Fruit fly (Drosophila melanogaster) whole organism, prepupa: Measurements from ENCODE around the gene Ctr1B.

ENCODE experiments used
- Blimp-1 ChIP-seq: fragments of 200-800 bp; sonication (Bioruptor generic); optimal IDR thresholded peaks from 3 replicates; lab custom pipeline; 2017; ENCODE audit warnings: missing biosample characterization, missing genetic modification characterization, mild to moderate bottlenecking, moderate library complexity, missing genetic modification reagents
- CG10669 ChIP-seq: fragments of 200-800 bp; sonication (Bioruptor generic); optimal IDR thresholded peaks from 3 replicates; lab custom pipeline; 2018; ENCODE audit warnings: missing biosample characterization, mild to moderate bottlenecking, missing genetic modification characterization, moderate library complexity
- CG11762 ChIP-seq: fragments of 200-800 bp; sonication (Bioruptor generic); optimal IDR thresholded peaks from 3 replicates; lab custom pipeline; 2016; ENCODE audit warnings: missing biosample characterization, missing genetic modification characterization; ENCODE audit not compliant: insufficient read depth
- CG15336 ChIP-seq: fragments of 200-800 bp; sonication (Bioruptor generic); IDR thresholded peaks from 2 replicates; pipeline ENCODE4 v1.3.6; 2022; ENCODE audit warnings: missing biosample characterization, missing genetic modification characterization
- CG31627 ChIP-seq: fragments of 200-800 bp; sonication (Bioruptor generic); optimal IDR thresholded peaks from 3 replicates; lab custom pipeline; 2016; ENCODE audit warnings: missing biosample characterization, missing genetic modification characterization
- CG32006 ChIP-seq: fragments of 200-800 bp; sonication (Bioruptor generic); optimal IDR thresholded peaks from 3 replicates; lab custom pipeline; 2017; ENCODE audit warnings: missing biosample characterization, mild to moderate bottlenecking, missing genetic modification characterization
- CG34406 ChIP-seq: fragments of 200-800 bp; sonication (Bioruptor generic); optimal IDR thresholded peaks from 3 replicates; lab custom pipeline; 2016; ENCODE audit warnings: missing biosample characterization, missing genetic modification characterization
- CG4318 ChIP-seq: fragments of 200-800 bp; sonication (Bioruptor generic); optimal IDR thresholded peaks from 3 replicates; lab custom pipeline; 2017; ENCODE audit warnings: missing biosample characterization, mild to moderate bottlenecking, missing genetic modification characterization
- CG6163 ChIP-seq: fragments of 200-800 bp; sonication (Bioruptor generic); IDR thresholded peaks from 3 replicates; pipeline ENCODE4 v1.3.6; 2022; ENCODE audit warnings: missing biosample characterization, missing genetic modification characterization
- CG6276 ChIP-seq: fragments of 200-800 bp; sonication (Bioruptor generic); optimal IDR thresholded peaks from 2 replicates; lab custom pipeline; 2017; ENCODE audit warnings: missing biosample characterization, mild to moderate bottlenecking, missing genetic modification characterization
- CG6808 ChIP-seq: fragments of 200-800 bp; sonication (Bioruptor generic); optimal IDR thresholded peaks from 3 replicates; lab custom pipeline; 2017; ENCODE audit warnings: missing biosample characterization, missing genetic modification characterization, mild to moderate bottlenecking, moderate library complexity, missing genetic modification reagents
- CG6854 ChIP-seq: fragments of 200-800 bp; sonication (Bioruptor generic); optimal IDR thresholded peaks from 2 replicates; lab custom pipeline; 2017; ENCODE audit warnings: missing biosample characterization, mild to moderate bottlenecking, missing genetic modification characterization
- CG7368 ChIP-seq: fragments of 200-800 bp; sonication (Bioruptor generic); optimal IDR thresholded peaks from 3 replicates; lab custom pipeline; 2016; ENCODE audit warnings: missing biosample characterization, missing genetic modification characterization
- CG8119 ChIP-seq: fragments of 200-800 bp; sonication (Bioruptor generic); IDR thresholded peaks from 3 replicates; pipeline ENCODE4 v1.3.6; 2022; ENCODE audit warnings: missing biosample characterization, missing genetic modification characterization
- CG8319 ChIP-seq: fragments of 200-800 bp; sonication (Bioruptor generic); optimal IDR thresholded peaks from 3 replicates; lab custom pipeline; 2016; ENCODE audit warnings: missing biosample characterization, missing genetic modification characterization
- CG9139 ChIP-seq: fragments of 200-800 bp; sonication (Bioruptor generic); optimal IDR thresholded peaks from 3 replicates; lab custom pipeline; 2017; ENCODE audit warnings: missing biosample characterization, mild to moderate bottlenecking, missing genetic modification characterization
- Eip75B ChIP-seq: fragments of 200-800 bp; sonication (Bioruptor generic); optimal IDR thresholded peaks from 3 replicates; lab custom pipeline; 2016; ENCODE audit warnings: missing biosample characterization, missing genetic modification characterization
- Eip78C ChIP-seq: fragments of 200-800 bp; sonication (Bioruptor generic); peaks from one replicate; lab custom pipeline; 2016; ENCODE audit warnings: missing biosample characterization, missing genetic modification characterization
- Ets21C ChIP-seq: fragments of 200-800 bp; sonication (Bioruptor generic); optimal IDR thresholded peaks from 3 replicates; lab custom pipeline; 2016; ENCODE audit warnings: missing biosample characterization, missing genetic modification characterization
- Ets96B ChIP-seq: fragments of 200-800 bp; optimal IDR thresholded peaks from 2 replicates; lab custom pipeline; 2019; ENCODE audit warnings: missing biosample characterization, mild to moderate bottlenecking, missing genetic modification characterization, moderate library complexity
- Gug ChIP-seq: fragments of 200-800 bp; sonication (Bioruptor generic); IDR thresholded peaks from 2 replicates; pipeline ENCODE4 v1.3.6; 2022; ENCODE audit warnings: missing biosample characterization, missing genetic modification characterization
- Hr38 ChIP-seq: sonication (Bioruptor generic); optimal IDR thresholded peaks from 2 replicates; lab custom pipeline; 2016; ENCODE audit warnings: missing biosample characterization, missing genetic modification characterization
- Hr39 ChIP-seq: fragments of 200-800 bp; sonication (Bioruptor generic); optimal IDR thresholded peaks from 2 replicates; lab custom pipeline; 2016; ENCODE audit warnings: missing biosample characterization, missing genetic modification characterization
- Hr4 ChIP-seq: fragments of 200-800 bp; sonication (Bioruptor generic); optimal IDR thresholded peaks from 3 replicates; lab custom pipeline; 2016; ENCODE audit warnings: missing biosample characterization, missing genetic modification characterization
- Lpt ChIP-seq: fragments of 200-800 bp; sonication (Bioruptor generic); optimal IDR thresholded peaks from 3 replicates; lab custom pipeline; 2016; ENCODE audit warnings: missing biosample characterization, missing genetic modification characterization
- OdsH ChIP-seq: fragments of 200-800 bp; sonication (Bioruptor generic); optimal IDR thresholded peaks from 3 replicates; lab custom pipeline; 2016; ENCODE audit warnings: missing biosample characterization, missing genetic modification characterization
- Smox ChIP-seq: fragments of 200-800 bp; sonication (Bioruptor generic); optimal IDR thresholded peaks from 3 replicates; lab custom pipeline; 2016; ENCODE audit warnings: missing biosample characterization, missing genetic modification characterization
- Sox102F ChIP-seq: fragments of 200-800 bp; sonication (Bioruptor generic); optimal IDR thresholded peaks from 2 replicates; lab custom pipeline; 2016; ENCODE audit warnings: missing biosample characterization, mild to moderate bottlenecking, missing genetic modification characterization
- Sox14 ChIP-seq: fragments of 200-800 bp; sonication (Bioruptor generic); optimal IDR thresholded peaks from 3 replicates; lab custom pipeline; 2016; ENCODE audit warnings: missing biosample characterization, missing genetic modification characterization
- Sox15 ChIP-seq: fragments of 200-800 bp; sonication (Bioruptor generic); optimal IDR thresholded peaks from 3 replicates; lab custom pipeline; 2016; ENCODE audit warnings: missing biosample characterization, missing genetic modification characterization
- achi ChIP-seq: fragments of 200-800 bp; sonication (Bioruptor generic); optimal IDR thresholded peaks from 3 replicates; lab custom pipeline; 2016; ENCODE audit warnings: missing biosample characterization, missing genetic modification characterization
- cyc ChIP-seq: fragments of 200-800 bp; sonication (Bioruptor generic); optimal IDR thresholded peaks from 3 replicates; lab custom pipeline; 2016; ENCODE audit warnings: missing biosample characterization, missing genetic modification characterization
- dac ChIP-seq: fragments of 200-800 bp; sonication (Bioruptor generic); optimal IDR thresholded peaks from 2 replicates; lab custom pipeline; 2017; ENCODE audit warnings: missing biosample characterization, mild to moderate bottlenecking, missing genetic modification characterization
- dsx ChIP-seq: fragments of 200-800 bp; optimal IDR thresholded peaks from 3 replicates; lab custom pipeline; 2019; ENCODE audit warnings: missing biosample characterization, mild to moderate bottlenecking, missing genetic modification characterization, moderate library complexity; ENCODE audit not compliant: poor library complexity, severe bottlenecking
- fd59A ChIP-seq: fragments of 200-800 bp; sonication (Bioruptor generic); optimal IDR thresholded peaks from 2 replicates; lab custom pipeline; 2017; ENCODE audit warnings: missing biosample characterization, mild to moderate bottlenecking, missing genetic modification characterization, missing genetic modification reagents
- fkh ChIP-seq: fragments of 200-800 bp; sonication (Bioruptor generic); optimal IDR thresholded peaks from 3 replicates; lab custom pipeline; 2017; ENCODE audit warnings: missing biosample characterization, mild to moderate bottlenecking, missing genetic modification characterization, moderate library complexity
- lz ChIP-seq: fragments of 200-800 bp; sonication (Bioruptor generic); optimal IDR thresholded peaks from 3 replicates; lab custom pipeline; 2016; ENCODE audit warnings: missing biosample characterization, missing genetic modification characterization
- pdm3 ChIP-seq: fragments of 200-800 bp; sonication (Bioruptor generic); optimal IDR thresholded peaks from 3 replicates; lab custom pipeline; 2016; ENCODE audit warnings: missing biosample characterization, missing genetic modification characterization
- salr ChIP-seq, 2 experiments: fragments of 200-800 bp; sonication (Bioruptor generic); optimal IDR thresholded peaks; 3 replicates each; lab custom pipeline; 2016 to 2018; ENCODE audit warnings: missing biosample characterization in 2 of 2, missing genetic modification characterization in 2 of 2, mild to moderate bottlenecking in 1 of 2
- svp ChIP-seq: fragments of 200-800 bp; sonication (Bioruptor generic); peaks from one replicate; lab custom pipeline; 2016; ENCODE audit warnings: missing biosample characterization, missing genetic modification characterization

Ctr1B gene

DNA sequence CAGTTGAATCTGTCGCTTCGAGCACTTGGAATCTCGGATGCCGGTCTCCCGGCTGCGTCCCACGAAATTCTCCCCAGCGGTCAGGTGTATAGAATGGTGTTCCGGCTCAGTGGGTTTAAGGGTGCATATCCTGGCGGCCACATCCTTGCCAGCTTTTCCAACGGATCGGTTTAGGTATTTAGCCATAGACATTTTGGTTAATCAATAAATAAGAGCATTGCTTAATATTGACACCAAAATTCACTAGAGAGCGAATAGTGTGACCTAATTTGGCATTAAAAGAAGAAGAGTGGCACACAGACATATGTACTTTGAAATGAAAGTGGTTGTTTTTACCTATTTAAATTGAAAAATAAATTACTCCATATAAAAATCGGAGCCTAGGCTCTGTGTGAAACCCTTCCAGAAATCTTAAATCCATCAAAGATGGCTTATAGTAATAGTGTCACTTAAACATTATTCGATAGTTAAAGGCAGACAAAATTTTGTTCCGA, 25.9 kb downstream of the Ctr1B start, which contains the start of the genes PNKP and COX7AL:
Gene PNKP, minus strand, starts transcription at position 266 of the 494 bp plus-strand sequence.
Gene COX7AL, plus strand, starts transcription at position 419 of the 494 bp plus-strand sequence.
- no peak for TF ChIP-seq Hr39 (GFP tag; lab: Kevin White, UChicago)
- peak; percentile 38 for TF ChIP-seq fkh (GFP tag; lab: Kevin White, UChicago)
- no peak for TF ChIP-seq dac (GFP tag; lab: Kevin White, UChicago)
- TF ChIP-seq, all 60 proteins: peak for 1

DNA sequence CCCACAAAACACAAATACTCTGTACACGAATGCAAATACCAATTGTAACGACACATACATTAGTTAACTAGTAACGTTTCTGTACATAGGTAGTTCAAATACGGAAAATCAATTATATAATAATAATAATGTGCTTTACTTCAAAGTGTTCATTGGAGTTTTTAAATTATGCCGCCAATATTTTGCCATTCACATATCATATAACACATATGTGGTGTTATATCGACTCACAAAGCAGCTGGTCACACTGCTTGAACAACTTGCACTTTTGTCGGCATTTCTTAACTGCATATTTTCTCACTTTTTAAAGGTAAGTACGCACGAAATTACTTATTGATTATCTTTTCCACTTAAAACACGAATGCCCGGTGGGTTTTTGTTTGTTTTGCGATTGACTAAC, 26.8 kb downstream of the Ctr1B start, which contains the start of gene DppIII:
Gene DppIII, plus strand, starts transcription at position 227 of the 400 bp plus-strand sequence.
- TF ChIP-seq Blimp-1 (GFP tag; lab: Kevin White, UChicago) (peak; percentile 82), dac (GFP tag; lab: Kevin White, UChicago) (no peak)

DNA sequence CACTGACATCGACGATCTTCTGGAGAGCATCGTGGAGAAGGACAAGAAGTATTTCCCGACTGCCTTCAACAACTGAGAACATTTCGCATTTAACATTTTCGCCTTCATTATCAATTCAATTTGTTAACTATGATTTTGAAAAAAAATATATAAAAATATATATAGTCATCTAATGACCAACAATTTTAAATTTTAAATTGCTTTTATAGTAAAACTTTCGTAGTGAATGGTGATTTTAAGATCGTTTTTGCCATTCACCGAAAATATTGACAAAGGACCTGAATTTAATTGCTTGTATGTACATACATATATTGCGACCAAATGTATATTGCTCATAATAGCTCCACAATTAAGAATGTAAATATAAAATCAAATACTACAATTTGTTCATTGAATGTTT, 29.9 kb downstream of the Ctr1B start, which contains the start of gene CG7352:
Gene CG7352, plus strand, starts transcription at position 301 of the 400 bp plus-strand sequence.
- TF ChIP-seq OdsH, result no peak
- no peak for TF ChIP-seq CG15336 (GFP tag; lab: Robert Waterston, UW)
- no peak for TF ChIP-seq CG34406 (GFP tag; lab: Kevin White, UChicago)
- no peak for TF ChIP-seq CG6808 (GFP tag; lab: Kevin White, UChicago)

DNA sequence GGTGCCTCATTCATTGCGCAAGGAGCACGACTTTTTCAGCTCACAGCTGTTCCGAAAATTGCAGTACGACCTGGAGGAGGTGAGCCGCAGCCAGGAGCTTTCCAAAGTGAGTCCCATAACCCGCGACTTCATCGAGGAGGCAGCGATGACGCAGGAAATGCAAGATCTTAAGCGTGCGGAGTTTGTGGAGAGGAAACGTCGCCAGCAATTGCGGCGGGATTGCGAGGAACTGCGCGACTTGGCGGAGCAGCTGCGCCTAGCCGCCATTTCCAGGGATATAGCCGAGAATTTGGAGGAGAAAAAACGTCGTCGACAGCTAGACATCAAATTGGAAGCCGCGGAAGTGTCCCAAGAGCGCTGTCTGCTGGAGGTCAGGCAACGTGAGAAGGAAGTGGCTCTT, 30.4 kb downstream of the Ctr1B start:
- no peak for TF ChIP-seq Ets96B
- TF ChIP-seq CG15336 (GFP tag; lab: Robert Waterston, UW), result no peak
- no peak for TF ChIP-seq Ets21C (GFP tag; lab: Kevin White, UChicago)
- no peak for TF ChIP-seq CG8119 (GFP tag; lab: Robert Waterston, UW)
- TF ChIP-seq CG7368 (GFP tag; lab: Kevin White, UChicago), result no peak
- TF ChIP-seq Sox15 (GFP tag; lab: Kevin White, UChicago), result no peak
- no peak for TF ChIP-seq salr (GFP tag; optimal IDR thresholded peaks at IDR 0.05; lab: Kevin White, UChicago)
- TF ChIP-seq svp, result no peak
- TF ChIP-seq Sox102F, result no peak
- no peak for TF ChIP-seq CG6854
- no peak for TF ChIP-seq Sox14

DNA sequence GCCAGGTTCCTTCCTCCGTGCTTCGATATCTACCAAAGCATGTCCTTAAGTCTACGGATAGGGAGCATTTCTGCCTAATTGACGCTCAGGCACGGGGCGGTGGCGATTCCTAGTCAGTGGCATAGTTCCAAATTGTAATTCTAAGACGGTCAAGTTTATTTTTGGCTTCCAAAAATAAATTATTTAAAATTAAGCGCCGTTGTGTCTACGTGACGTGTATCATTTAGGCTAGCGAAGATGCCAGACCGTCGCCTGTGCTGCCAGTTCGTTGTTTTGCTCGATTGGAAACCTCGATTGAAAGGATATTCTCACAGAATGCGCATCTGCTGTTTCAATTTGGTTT, 31.7 kb downstream of the Ctr1B start:
- TF ChIP-seq CG8319 (GFP tag; lab: Kevin White, UChicago) (peak; percentile 97), pdm3 (GFP tag; lab: Kevin White, UChicago) (no peak)

DNA sequence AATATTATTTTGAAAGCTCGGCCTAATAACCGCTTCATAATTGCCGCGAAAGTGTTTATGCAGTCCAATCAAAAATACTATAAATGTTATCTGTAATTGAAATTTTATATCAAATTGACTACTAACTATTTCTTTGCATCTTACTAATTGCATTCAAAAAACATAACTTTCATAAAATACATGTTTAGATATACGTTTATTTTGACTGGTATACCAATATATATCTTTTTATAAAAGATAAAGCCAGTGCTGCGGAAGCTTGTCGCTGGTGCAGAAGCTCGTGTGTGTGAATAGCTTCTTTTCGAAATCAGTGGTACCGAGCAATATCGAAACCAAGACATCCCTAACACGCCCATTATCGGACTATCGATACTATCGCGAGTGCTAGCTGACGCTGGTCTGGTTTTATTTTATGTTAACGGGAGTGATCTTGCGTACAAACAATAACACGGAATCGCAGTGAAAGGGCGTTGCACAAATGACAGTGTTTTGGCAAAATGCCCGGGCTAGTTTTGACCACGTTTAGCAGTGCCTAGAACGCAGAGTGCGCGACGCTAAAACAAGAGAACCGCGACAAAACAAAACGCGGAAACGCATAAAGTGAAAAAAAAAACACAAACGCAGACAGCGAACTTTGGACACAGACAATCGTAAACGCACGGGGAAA, 32.2 kb downstream of the Ctr1B start, which contains the start of gene Atg13:
Gene Atg13, plus strand, starts transcription at position 367 of the 667 bp plus-strand sequence.
- TF ChIP-seq Hr39 (GFP tag; lab: Kevin White, UChicago) (no peak), Eip78C (GFP tag; lab: Kevin White, UChicago) (peak; percentile 64), fd59A (GFP tag; lab: Kevin White, UChicago) (no peak), CG6808 (GFP tag; lab: Kevin White, UChicago) (peak; percentile 92), CG9139 (GFP tag; lab: Kevin White, UChicago) (peak; percentile 88), CG6276 (peak; percentile 94), CG10669 (GFP tag; lab: Kevin White, UChicago) (no peak), cyc (GFP tag; lab: Kevin White, UChicago) (peak; percentile 17), CG6163 (GFP tag; lab: Robert Waterston, UW) (peak; percentile 72), lz (peak; percentile 40), Gug (0 out of 2 replicates have a peak, but pooled peaks have one; percentile 36), Hr4 (GFP tag; lab: Kevin White, UChicago) (no peak), Smox (no peak), CG31627 (peak; percentile 33), svp (no peak), CG32006 (GFP tag; lab: Kevin White, UChicago) (no peak), Eip75B (GFP tag; lab: Kevin White, UChicago) (no peak), dsx (GFP tag; lab: Kevin White, UChicago) (no peak), OdsH (no peak), Lpt (GFP tag; lab: Kevin White, UChicago) (peak; percentile 60), Hr38 (GFP tag; lab: Kevin White, UChicago) (no peak), CG15336 (GFP tag; lab: Robert Waterston, UW) (peak; percentile 78), CG11762 (GFP tag; lab: Kevin White, UChicago) (peak; percentile 25), salr (GFP tag; optimal IDR thresholded peaks at IDR 0.05; lab: Kevin White, UChicago) (peak; percentile 17 to 41), achi (no peak), CG4318 (no peak), CG8119 (GFP tag; lab: Robert Waterston, UW) (peak; percentile 89)
